Worm (Caenorhabditis elegans) whole organism, L4/young adult: Measurements from ENCODE around the gene lron-7.

Experiments used
- W03F9.2 ChIP-seq: fragments of 150-350 bp; optimal IDR thresholded peaks from 2 replicates; lab custom pipeline; 2014; ENCODE audit warnings: missing biosample characterization, missing genetic modification characterization
- dao-5 ChIP-seq: sonication (generic microtip); optimal IDR thresholded peaks from 2 replicates; lab custom pipeline; 2016; ENCODE audit warnings: missing genotype, missing genetic modification characterization, moderate library complexity, missing compliant biosample characterization
- him-1 ChIP-seq: sonication (generic microtip); optimal IDR thresholded peaks from 2 replicates; lab custom pipeline; 2016; ENCODE audit warnings: missing genotype, missing genetic modification reagents, missing genetic modification characterization, missing compliant biosample characterization

Gene lron-7

DNA sequence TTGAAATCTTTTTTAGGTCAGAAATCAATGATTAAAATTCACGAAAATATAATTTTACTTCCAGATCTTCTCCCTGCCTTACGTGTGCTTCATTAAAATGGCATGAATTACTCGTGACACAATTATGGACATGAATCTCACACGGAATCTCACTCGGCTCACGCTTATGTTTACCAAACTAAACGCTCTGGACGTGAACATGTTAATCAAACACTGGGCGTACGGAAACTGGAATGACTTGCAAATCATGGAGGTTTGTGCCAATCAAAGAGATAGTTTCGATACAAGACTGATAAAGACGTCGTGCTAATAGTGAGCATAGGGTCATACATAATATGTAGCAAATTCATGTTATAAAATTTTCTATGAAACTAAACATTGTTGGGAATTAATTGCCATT, 22.6 kb downstream of the lron-7 start:
- no peak for TF ChIP-seq him-1 (tag; lab: Kevin White, UChicago)
- no peak for TF ChIP-seq dao-5 (tag; lab: Kevin White, UChicago)
- no peak for TF ChIP-seq W03F9.2 (tag; lab: Kevin White, UChicago)

DNA sequence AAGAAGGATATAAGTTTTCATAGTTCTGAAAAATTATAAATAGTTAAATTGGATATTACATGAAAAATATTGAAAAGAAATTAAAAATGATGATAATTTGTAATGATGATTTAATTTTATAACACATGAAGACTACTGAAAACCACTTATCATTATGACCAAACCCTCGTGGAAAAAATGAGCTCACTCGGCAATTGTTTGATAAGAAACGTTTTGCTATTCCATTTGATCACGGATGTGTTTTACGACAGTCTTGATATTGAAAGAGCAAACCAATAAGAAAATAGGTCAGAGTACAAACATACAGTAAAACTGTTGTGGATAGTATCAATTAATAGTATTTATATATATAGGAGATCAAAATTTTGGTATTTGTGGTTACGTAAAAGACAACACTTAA, 23.4 kb downstream of the lron-7 start, which contains the start of gene spp-3:
Gene spp-3 (minus strand): TSS at position 25 of the 400 bp plus-strand sequence.
- TF ChIP-seq W03F9.2 (tag; lab: Kevin White, UChicago), result no peak
- no peak for TF ChIP-seq him-1 (tag; lab: Kevin White, UChicago)
- no peak for TF ChIP-seq dao-5 (tag; lab: Kevin White, UChicago)

DNA sequence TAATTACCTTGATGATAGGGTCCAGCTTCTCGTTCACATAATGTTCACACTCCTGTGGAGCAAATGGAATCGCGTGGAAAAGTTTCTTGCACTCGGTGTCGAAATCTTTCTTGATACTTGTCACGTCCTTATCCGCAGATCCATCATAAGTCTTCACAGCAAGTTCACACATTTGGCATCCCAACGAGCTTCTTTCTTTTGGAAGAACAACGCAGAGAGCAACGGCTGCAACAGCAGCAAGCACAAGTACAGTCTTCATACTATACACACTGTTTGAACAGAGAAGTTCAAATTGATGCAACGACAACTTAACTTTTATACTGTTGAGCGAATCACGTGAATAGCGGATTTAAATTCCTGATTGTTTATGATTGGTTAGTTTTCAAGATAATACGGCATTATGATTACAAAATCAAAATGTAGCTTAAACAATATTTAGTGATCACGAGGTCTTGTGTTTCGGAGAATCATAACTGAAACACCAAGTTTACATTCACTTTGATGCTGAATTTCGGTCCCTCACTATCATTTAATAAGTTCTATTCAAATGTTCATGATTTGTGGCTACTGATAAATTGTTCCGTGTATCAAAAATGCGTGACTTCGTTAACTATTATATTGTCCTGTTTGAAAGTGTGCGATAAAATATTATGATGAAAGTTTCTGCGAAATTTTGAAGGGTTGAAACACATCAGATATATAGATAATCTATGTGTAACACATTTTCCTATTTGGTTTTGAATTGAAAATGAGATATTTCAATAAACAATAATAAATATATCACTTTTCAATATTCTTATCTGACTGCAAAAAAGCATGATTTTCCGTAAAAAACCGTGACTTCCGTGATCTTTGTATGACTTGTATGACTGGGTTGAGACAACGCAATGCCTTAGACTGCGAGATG, 24.8 kb downstream of the lron-7 start, which contains the start of the genes spp-2 and spp-6:
Gene spp-2 (minus strand): TSS at position 334 of the 907 bp plus-strand sequence.
Gene spp-6 (plus strand): TSS at position 857 of the 907 bp plus-strand sequence.
- no peak for TF ChIP-seq dao-5 (tag; lab: Kevin White, UChicago)
- no peak for TF ChIP-seq him-1 (tag; lab: Kevin White, UChicago)
- no peak for TF ChIP-seq W03F9.2 (tag; lab: Kevin White, UChicago)

- TF ChIP-seq him-1 (tag; lab: Kevin White, UChicago) (no peak), W03F9.2 (tag; lab: Kevin White, UChicago) (no peak), dao-5 (tag; lab: Kevin White, UChicago) (no peak)
Observed at ce11 chrX:7318639-7319038, 26.7 kb downstream of the lron-7 start, which contains the start of gene spp-4. Gene spp-4, minus strand, starts transcription at chrX:7318756.

ce11 chrX:7320115-7320711, 28.3 kb downstream of the lron-7 start, which contains the start of gene spp-5:
Gene spp-5, minus strand, starts transcription at chrX:7320354.
- peak; percentile 18 for TF ChIP-seq W03F9.2 (tag; lab: Kevin White, UChicago)
- no peak for TF ChIP-seq him-1 (tag; lab: Kevin White, UChicago)

ce11 chrX:7322323-7322722, 30.4 kb downstream of the lron-7 start, which contains the start of gene T08A9.13:
Gene T08A9.13, minus strand, starts transcription at chrX:7322423.
- TF ChIP-seq W03F9.2 (tag; lab: Kevin White, UChicago) (no peak), him-1 (tag; lab: Kevin White, UChicago) (no peak), dao-5 (tag; lab: Kevin White, UChicago) (no peak)

DNA sequence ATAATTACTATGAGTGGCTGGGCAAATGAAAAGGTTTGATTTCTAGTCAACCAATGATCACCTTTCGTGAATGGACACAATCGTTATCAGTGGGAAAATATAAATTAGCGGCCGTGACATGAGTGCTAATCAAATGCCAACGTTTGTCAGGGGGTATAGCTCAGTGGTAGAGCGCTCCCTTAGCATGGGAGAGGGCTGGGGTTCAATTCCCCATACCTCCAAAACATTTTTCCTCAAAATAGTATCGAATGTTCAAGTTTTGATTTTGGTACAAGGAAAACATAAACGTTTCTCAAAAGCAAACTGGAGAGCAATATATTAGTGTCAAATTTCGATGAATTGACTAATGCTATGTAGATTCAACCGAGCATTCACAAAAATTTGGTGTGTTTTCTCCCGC, 31.7 kb downstream of the lron-7 start:
- peak; percentile 48 for TF ChIP-seq dao-5 (tag; lab: Kevin White, UChicago)
- no peak for TF ChIP-seq W03F9.2 (tag; lab: Kevin White, UChicago)
- TF ChIP-seq him-1 (tag; lab: Kevin White, UChicago), result no peak

DNA sequence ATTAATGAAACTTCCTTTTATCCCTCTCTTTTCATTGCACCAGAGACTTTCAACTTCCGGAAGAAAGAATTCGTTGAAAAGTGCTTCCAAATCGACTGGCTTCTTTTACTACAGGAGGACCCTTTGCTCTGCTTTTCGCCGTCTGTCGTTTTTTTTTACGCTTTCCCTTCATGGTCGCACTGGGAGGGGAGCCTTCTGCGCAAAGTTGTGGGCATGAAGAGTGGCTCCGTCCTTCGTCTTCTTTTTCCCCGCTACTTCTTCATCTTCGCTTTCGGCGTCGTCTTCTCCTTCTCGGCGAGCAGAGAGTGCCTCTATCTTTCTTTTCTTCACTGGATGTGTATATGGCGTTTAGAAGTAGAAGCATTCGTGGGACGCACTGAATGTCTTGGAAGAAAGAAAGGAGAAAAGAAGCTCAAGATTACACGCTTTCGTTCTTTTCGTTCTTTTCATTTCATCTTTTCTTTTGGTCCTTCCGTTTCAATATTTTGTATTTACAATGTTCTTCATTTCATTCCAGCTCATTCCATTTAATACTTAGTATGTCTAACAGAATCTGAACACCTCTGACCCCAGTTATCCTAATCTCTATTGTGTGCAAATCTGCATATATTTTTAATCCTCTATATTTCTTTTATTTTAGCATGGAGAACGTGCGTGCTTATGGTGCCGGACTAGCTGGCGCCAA, 35.2 kb downstream of the lron-7 start, which contains the start of gene sng-1:
Gene sng-1 (plus strand): TSS at position 635 of the 685 bp plus-strand sequence.
- TF ChIP-seq W03F9.2 (tag; lab: Kevin White, UChicago), result no peak
- TF ChIP-seq him-1 (tag; lab: Kevin White, UChicago), result peak; percentile 36

- TF ChIP-seq W03F9.2 (tag; lab: Kevin White, UChicago), result no peak
Observed at ce11 chrX:7328065-7328564, 36.2 kb downstream of the lron-7 start.

DNA sequence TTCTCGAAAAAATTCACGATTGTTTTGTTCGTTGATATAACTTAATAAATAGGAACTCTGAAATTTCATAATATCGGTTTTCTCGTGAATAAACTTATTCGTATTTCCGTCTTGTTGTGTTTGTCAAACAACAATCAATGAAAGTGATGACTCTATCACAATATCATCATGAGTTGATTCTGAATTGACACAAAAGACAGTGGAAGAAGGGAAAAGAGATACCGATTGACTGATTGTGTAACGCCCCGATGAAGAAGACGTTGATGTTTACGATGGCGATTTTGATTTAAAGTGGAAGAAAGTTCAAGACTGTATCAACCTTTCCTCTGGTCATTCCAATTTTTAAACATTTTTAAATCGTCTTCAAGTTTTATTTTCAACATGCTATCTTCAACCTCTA, 37.7 kb downstream of the lron-7 start, which contains the start of gene ttr-59:
Gene ttr-59 (plus strand): TSS at position 218 of the 400 bp plus-strand sequence.
- TF ChIP-seq him-1 (tag; lab: Kevin White, UChicago) (no peak), dao-5 (tag; lab: Kevin White, UChicago) (no peak), W03F9.2 (tag; lab: Kevin White, UChicago) (no peak)

ce11 chrX:7330685-7331196, 38.8 kb downstream of the lron-7 start, which contains the start of gene ttr-30:
Gene ttr-30, plus strand, starts transcription at chrX:7330949.
- TF ChIP-seq him-1 (tag; lab: Kevin White, UChicago) (no peak), W03F9.2 (tag; lab: Kevin White, UChicago) (no peak), dao-5 (tag; lab: Kevin White, UChicago) (no peak)

DNA sequence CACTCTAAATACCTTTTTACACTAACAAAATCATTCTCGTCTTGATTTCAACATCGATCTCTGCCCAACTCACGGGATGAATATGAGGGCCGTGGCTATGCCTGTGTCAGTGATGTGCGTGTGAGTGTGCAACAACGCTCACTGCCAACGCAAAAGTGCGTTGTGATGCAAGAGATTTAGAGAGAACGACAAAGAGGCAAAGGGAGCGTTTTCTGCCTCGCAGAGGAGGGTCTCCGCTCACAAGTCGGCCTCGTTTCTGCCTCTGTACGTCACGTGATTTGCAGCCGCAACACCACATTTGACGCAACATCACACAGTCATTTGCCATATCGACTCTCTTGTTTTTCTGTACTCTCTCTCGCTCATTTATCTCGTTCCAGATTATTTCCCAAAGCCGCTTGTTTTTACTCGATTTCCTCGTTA, 42.4 kb downstream of the lron-7 start, which contains the start of gene epg-7:
Gene epg-7 (plus strand): TSS at position 413 of the 423 bp plus-strand sequence.
- TF ChIP-seq him-1 (tag; lab: Kevin White, UChicago) (peak; percentile 82), dao-5 (tag; lab: Kevin White, UChicago) (no peak), W03F9.2 (tag; lab: Kevin White, UChicago) (peak; percentile 59)
